Worm (Caenorhabditis elegans) whole organism, L4 larva: ENCODE results near the gene srj-24.

Experiments
- F10B5.3 ChIP-seq: sonication (generic microtip); optimal IDR thresholded peaks from 2 replicates; lab custom pipeline; 2016; ENCODE audit warnings: mild to moderate bottlenecking, missing genetic modification characterization, missing compliant biosample characterization
- F37D6.2 ChIP-seq: sonication (generic microtip); optimal IDR thresholded peaks from 2 replicates; lab custom pipeline; 2016; ENCODE audit warnings: mild to moderate bottlenecking, missing genetic modification characterization, missing compliant biosample characterization
- Y105C5A.15 ChIP-seq: fragments of 200-800 bp; sonication (Bioruptor generic); IDR thresholded peaks from 2 replicates; pipeline ENCODE4 v1.3.6; 2022; ENCODE audit warnings: missing genetic modification characterization, missing compliant biosample characterization
- Y48G9A.11 ChIP-seq: fragments of 200-800 bp; sonication (Bioruptor generic); IDR thresholded peaks from 2 replicates; pipeline ENCODE4 v1.3.6; 2022; ENCODE audit warnings: missing genetic modification reagents, missing genetic modification characterization, missing compliant biosample characterization
- Y75B8A.6 ChIP-seq: fragments of 200-800 bp; sonication (Bioruptor generic); IDR thresholded peaks from 2 replicates; pipeline ENCODE4 v1.3.6; 2022; ENCODE audit warnings: missing genetic modification reagents, missing genetic modification characterization, missing compliant biosample characterization
- ZK337.2 ChIP-seq: fragments of 200-800 bp; sonication (Bioruptor generic); IDR thresholded peaks from 2 replicates; pipeline ENCODE4 v1.3.6; 2022; ENCODE audit warnings: missing genetic modification reagents, missing genetic modification characterization, missing compliant biosample characterization
- ZK546.5 ChIP-seq, 2 experiments: sonication (generic microtip); optimal IDR thresholded peaks; 2 replicates each; lab custom pipeline; 2017; ENCODE audit warnings: missing biosample characterization in 2 of 2, missing genetic modification characterization in 2 of 2
- aha-1 ChIP-seq: fragments of 150-350 bp; peaks from one replicate; lab custom pipeline; 2014; ENCODE audit warnings: missing biosample characterization, missing genetic modification characterization
- attf-4 ChIP-seq: sonication (generic microtip); optimal IDR thresholded peaks from 3 replicates; lab custom pipeline; 2017; ENCODE audit warnings: missing biosample characterization, missing genetic modification characterization
- daf-16 ChIP-seq, 3 experiments: sonication (generic microtip); optimal IDR thresholded peaks; 2 replicates each; lab custom pipeline; 2016 to 2017; ENCODE audit warnings: missing genetic modification characterization in 3 of 3, missing genetic modification reagents in 3 of 3, mild to moderate bottlenecking in 2 of 3, missing compliant biosample characterization in 2 of 3, missing biosample characterization in 1 of 3, moderate library complexity in 1 of 3
- dmd-6 ChIP-seq: fragments of 200-800 bp; sonication (Bioruptor generic); IDR thresholded peaks from 2 replicates; pipeline ENCODE4 v1.3.6; 2022; ENCODE audit warnings: missing genetic modification reagents, missing genetic modification characterization, missing compliant biosample characterization
- egl-27 ChIP-seq: sonication (generic microtip); optimal IDR thresholded peaks from 3 replicates; lab custom pipeline; 2017; ENCODE audit warnings: missing biosample characterization, missing genetic modification reagents, missing genetic modification characterization
- egl-43 ChIP-seq: fragments of 200-800 bp; sonication (Bioruptor generic); IDR thresholded peaks from 2 replicates; pipeline ENCODE4 v1.3.6; 2022; ENCODE audit warnings: missing genetic modification reagents, missing genetic modification characterization, missing compliant biosample characterization
- hlh-30 ChIP-seq: sonication (generic microtip); optimal IDR thresholded peaks from 2 replicates; lab custom pipeline; 2017; ENCODE audit warnings: antibody characterized with exemption, mild to moderate bottlenecking, missing genetic modification characterization, missing compliant biosample characterization; ENCODE audit not compliant: insufficient read depth
- hmg-1.1 ChIP-seq: fragments of 200-800 bp; sonication (Bioruptor generic); IDR thresholded peaks from 2 replicates; pipeline ENCODE4 v1.3.6; 2022; ENCODE audit warnings: missing genetic modification reagents, missing genetic modification characterization, missing compliant biosample characterization
- jun-1 ChIP-seq: fragments of 150-350 bp; optimal IDR thresholded peaks from 2 replicates; lab custom pipeline; 2014; ENCODE audit warnings: missing biosample characterization, missing genetic modification reagents, missing genetic modification characterization
- lim-7 ChIP-seq: fragments of 200-800 bp; sonication (Bioruptor generic); IDR thresholded peaks from 2 replicates; pipeline ENCODE4 v1.3.6; 2022; ENCODE audit warnings: missing genetic modification characterization, missing compliant biosample characterization
- lin-38 ChIP-seq: fragments of 200-800 bp; sonication (Bioruptor generic); IDR thresholded peaks from 2 replicates; pipeline ENCODE4 v1.3.6; 2022; ENCODE audit warnings: missing genetic modification reagents, missing genetic modification characterization, missing compliant biosample characterization
- madf-5 ChIP-seq, 2 experiments: fragments of 200-800 bp; sonication (Bioruptor generic); IDR thresholded peaks; 2 replicates each; pipeline ENCODE4 v1.3.6; 2022; ENCODE audit warnings: missing compliant biosample characterization in 2 of 2, missing genetic modification characterization in 2 of 2
- mes-2 ChIP-seq: sonication (generic microtip); optimal IDR thresholded peaks from 2 replicates; lab custom pipeline; 2016; ENCODE audit warnings: missing genotype, mild to moderate bottlenecking, missing genetic modification characterization, missing compliant biosample characterization; ENCODE audit not compliant: poor library complexity, severe bottlenecking
- nhr-6 ChIP-seq: fragments of 150-350 bp; optimal IDR thresholded peaks from 2 replicates; lab custom pipeline; 2014; ENCODE audit warnings: missing biosample characterization, missing genetic modification characterization
- pha-4 ChIP-seq, 2 experiments: fragments of 150-350 bp in 1 of 2; fragments of 200-800 bp in 1 of 2; sonication (Bioruptor generic) in 1 of 2; IDR thresholded peaks in 1 of 2; optimal IDR thresholded peaks in 1 of 2; 2 replicates each; pipeline versions ENCODE4 v1.3.6 to Lab custom; 2014 to 2022; ENCODE audit warnings: missing genetic modification characterization in 2 of 2, missing genetic modification reagents in 2 of 2, missing biosample characterization in 1 of 2, missing compliant biosample characterization in 1 of 2
- pqm-1 ChIP-seq: sonication (generic microtip); optimal IDR thresholded peaks from 2 replicates; lab custom pipeline; 2017; ENCODE audit warnings: missing biosample characterization, missing genetic modification characterization
- rbr-2 ChIP-seq: sonication (generic microtip); optimal IDR thresholded peaks from 2 replicates; lab custom pipeline; 2016; ENCODE audit warnings: missing genotype, missing genetic modification characterization, missing compliant biosample characterization
- saeg-2 ChIP-seq: fragments of 200-800 bp; sonication (Bioruptor generic); IDR thresholded peaks from 2 replicates; pipeline ENCODE4 v1.3.6; 2022; ENCODE audit warnings: missing genetic modification reagents, missing genetic modification characterization, missing compliant biosample characterization
- skn-1 ChIP-seq: fragments of 150-350 bp; optimal IDR thresholded peaks from 2 replicates; lab custom pipeline; 2014; ENCODE audit warnings: missing biosample characterization, missing genetic modification characterization
- spr-1 ChIP-seq: sonication (generic microtip); optimal IDR thresholded peaks from 2 replicates; lab custom pipeline; 2016; ENCODE audit warnings: mild to moderate bottlenecking, missing genetic modification characterization, missing compliant biosample characterization
- spr-3 ChIP-seq: fragments of 200-800 bp; sonication (Bioruptor generic); optimal IDR thresholded peaks from 2 replicates; lab custom pipeline; 2018; ENCODE audit warnings: mild to moderate bottlenecking, missing genetic modification characterization, missing compliant biosample characterization
- tag-97 ChIP-seq: fragments of 200-800 bp; sonication (Bioruptor generic); IDR thresholded peaks from 2 replicates; pipeline ENCODE4 v1.3.6; 2022; ENCODE audit warnings: missing genetic modification characterization, missing compliant biosample characterization
- unc-62 ChIP-seq, 3 experiments: fragments of 150-350 bp in 1 of 3; sonication (generic microtip); optimal IDR thresholded peaks in 2 of 3; peaks in 1 of 3; 1 replicate in 1 of 3; 2 replicates in 2 of 3; lab custom pipeline; 2014 to 2017; ENCODE audit warnings: missing biosample characterization in 3 of 3, missing genetic modification characterization in 3 of 3, missing genetic modification reagents in 3 of 3, missing genotype in 1 of 3
- zip-2 ChIP-seq: fragments of 150-350 bp; optimal IDR thresholded peaks from 2 replicates; lab custom pipeline; 2014; ENCODE audit warnings: missing biosample characterization, missing genetic modification characterization

srj-24 gene

DNA sequence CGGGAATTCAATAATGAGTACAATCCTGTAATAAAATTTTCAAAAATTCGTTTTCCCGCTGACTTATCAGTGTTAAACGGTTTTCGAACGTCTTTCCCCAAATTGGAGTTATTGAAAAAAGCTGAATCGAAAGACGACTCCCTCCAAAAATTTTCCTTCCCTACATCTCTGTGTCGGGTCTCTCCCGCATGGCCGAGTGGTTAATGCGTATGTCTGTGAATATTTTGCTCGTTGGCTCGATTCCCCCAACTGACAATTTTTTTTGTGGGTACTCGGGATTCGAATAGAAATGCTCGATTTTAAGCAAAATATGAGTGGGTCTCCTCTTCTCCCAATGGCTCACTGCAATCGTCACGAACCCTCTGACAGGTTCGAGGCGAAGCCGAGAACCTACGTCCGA, 32.2 kb downstream of the srj-24 start (continued):
- TF ChIP-seq lim-7 = peak; percentile 87
- TF ChIP-seq Y48G9A.11 = 0 out of 2 replicates have a peak, but pooled peaks have one; percentile 34
- 0 out of 2 replicates have a peak, but pooled peaks have one; percentile 24 for TF ChIP-seq Y75B8A.6 (GFP tag; lab: Robert Waterston, UW)
- 0 out of 2 replicates have a peak, but pooled peaks have one; percentile 28 for TF ChIP-seq Y105C5A.15 (GFP tag; lab: Robert Waterston, UW)

DNA sequence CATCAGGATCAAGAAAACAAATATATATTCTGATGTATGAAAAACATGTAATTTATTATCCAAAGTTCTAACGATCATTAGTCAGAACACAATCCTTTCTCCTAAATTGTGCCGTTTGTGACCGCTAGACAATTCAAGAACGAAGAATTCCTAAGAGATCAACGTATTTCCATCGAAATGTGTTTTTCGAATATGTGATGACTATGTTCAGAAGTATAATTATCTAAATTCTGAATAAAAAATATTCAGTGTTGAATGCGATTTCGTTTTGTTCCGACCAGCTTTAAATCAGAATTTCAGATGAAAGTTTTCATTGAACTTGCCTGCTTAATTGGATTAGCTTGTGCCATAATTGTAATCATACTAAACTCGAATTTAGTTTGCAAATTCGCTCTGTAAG, 36.4 kb downstream of the srj-24 start, which contains the start of gene srbc-37:
TSS of gene srbc-37 (plus strand) at position 301 of the 400 bp plus-strand sequence.
- TF ChIP-seq aha-1 (tag; lab: Kevin White, UChicago) = no peak
- no peak for TF ChIP-seq F10B5.3 (tag; lab: Kevin White, UChicago)
- no peak for TF ChIP-seq saeg-2 (GFP tag; lab: Robert Waterston, UW)
- no peak for TF ChIP-seq pha-4 (GFP tag; IDR thresholded peaks at IDR 0.05; lab: Robert Waterston, UW)
- TF ChIP-seq pha-4 (tag; optimal IDR thresholded peaks at IDR 0.05; lab: Kevin White, UChicago) = no peak
- no peak for TF ChIP-seq pqm-1
- TF ChIP-seq spr-1 (tag; lab: Kevin White, UChicago) = no peak
- no peak for TF ChIP-seq attf-4 (tag; lab: Kevin White, UChicago)
- TF ChIP-seq lin-38 (GFP tag; lab: Robert Waterston, UW) = no peak
- TF ChIP-seq rbr-2 (tag; lab: Kevin White, UChicago) = no peak
- TF ChIP-seq daf-16 (GFP tag; optimal IDR thresholded peaks at IDR 0.05; lab: Kevin White, UChicago) = no peak
- no peak for TF ChIP-seq daf-16 (tag; optimal IDR thresholded peaks at IDR 0.05; lab: Kevin White, UChicago)
- TF ChIP-seq nhr-6 (tag; lab: Kevin White, UChicago) = no peak
- TF ChIP-seq spr-3 (GFP tag; lab: Kevin White, UChicago) = no peak
- no peak for TF ChIP-seq jun-1 (tag; lab: Kevin White, UChicago)

DNA sequence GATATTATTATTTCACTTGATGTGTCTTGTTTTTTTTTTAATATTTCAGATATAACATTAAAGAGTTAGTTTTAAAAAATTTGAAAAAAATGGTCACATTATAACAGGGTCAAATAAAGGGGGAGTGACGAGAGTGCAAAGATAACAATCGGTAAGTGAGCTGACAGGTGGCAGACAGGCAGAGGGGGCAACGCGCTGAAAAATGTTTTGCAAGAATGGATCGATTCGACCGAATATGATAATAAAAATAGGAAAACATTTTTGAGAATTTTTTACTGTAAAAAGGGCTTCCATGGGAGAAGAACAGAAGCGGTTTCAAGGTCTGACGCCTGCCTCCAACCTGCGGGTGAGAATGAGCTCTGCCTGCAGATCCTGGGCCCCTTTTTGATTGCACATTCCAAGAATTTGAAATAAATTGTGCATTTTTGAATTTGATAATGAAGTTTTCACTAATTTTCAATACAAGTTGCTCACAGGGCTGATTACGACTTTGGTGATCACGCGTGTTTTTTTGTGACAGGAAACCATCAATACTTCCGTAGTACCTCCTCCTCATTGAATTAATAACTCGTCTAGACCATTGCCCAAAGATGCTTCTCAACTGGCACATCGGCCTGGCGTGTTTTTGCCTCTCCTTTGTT, 39.1 kb downstream of the srj-24 start, which contains the start of the genes ugt-29 and srx-5:
TSS of gene ugt-29 (minus strand) at position 101 of the 641 bp plus-strand sequence.
TSS of gene srx-5 (plus strand) at position 591 of the 641 bp plus-strand sequence.
- TF ChIP-seq ZK546.5 (tag; optimal IDR thresholded peaks at IDR 0.05; lab: Kevin White, UChicago) = no peak
- TF ChIP-seq ZK337.2 (GFP tag; lab: Robert Waterston, UW) = no peak
- 0 out of 2 replicates have a peak, but pooled peaks have one; percentile 27 for TF ChIP-seq dmd-6 (GFP tag; lab: Robert Waterston, UW)

DNA sequence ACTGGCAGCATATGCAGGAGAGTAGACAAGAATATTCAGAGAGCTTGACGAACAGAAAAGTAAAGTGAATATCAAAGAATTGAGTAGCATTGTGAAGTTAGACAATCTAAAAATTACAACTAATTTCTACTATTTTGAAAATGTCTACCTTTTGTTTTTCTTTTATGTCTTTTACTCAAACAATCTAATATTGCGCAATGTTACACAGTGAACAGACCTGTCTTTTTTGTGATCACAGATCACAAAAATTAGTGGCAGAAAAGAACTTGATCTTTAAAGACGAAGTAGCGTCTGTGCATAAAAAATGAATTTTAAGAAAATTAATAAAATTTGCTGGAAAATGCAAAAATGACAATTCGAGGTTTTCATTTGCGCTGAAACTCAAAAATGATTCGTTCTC, 39.6 kb downstream of the srj-24 start:
- TF ChIP-seq tag-97 (GFP tag; lab: Robert Waterston, UW) (no peak), unc-62 (GFP tag; optimal IDR thresholded peaks at IDR 0.05 in 1 of 2; lab: Kevin White, UChicago) (no peak), unc-62 (tag; optimal IDR thresholded peaks at IDR 0.05; lab: Kevin White, UChicago) (no peak), skn-1 (no peak), zip-2 (tag; lab: Kevin White, UChicago) (peak; percentile 92), ZK546.5 (tag; optimal IDR thresholded peaks at IDR 0.05; lab: Kevin White, UChicago) (no peak), egl-27 (tag; lab: Kevin White, UChicago) (no peak)

DNA sequence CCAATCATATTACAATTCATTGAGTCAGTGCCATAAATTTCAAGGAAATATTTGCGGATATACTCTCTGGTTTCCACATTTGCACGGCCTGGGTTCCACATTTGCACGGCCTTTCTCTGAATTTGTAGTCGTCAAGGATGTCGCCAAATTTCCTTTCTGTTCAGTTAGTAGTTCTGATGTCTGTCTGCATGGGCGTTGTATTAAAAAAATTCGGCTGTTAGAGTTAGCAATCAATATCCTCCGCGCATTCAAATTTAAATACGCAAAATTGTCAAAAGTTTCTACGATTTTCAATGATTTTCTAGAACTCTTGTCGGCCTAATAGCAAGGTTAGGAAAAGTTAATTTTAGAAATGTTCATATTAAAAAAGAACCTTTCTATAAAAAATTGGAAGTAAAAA, 42.8 kb downstream of the srj-24 start, which contains the start of gene srj-52:
TSS of gene srj-52 (minus strand) at position 101 of the 400 bp plus-strand sequence.
- TF ChIP-seq unc-62 (GFP tag; optimal IDR thresholded peaks at IDR 0.05 in 1 of 2; lab: Kevin White, UChicago) (peak in 1 of 2 experiments; percentile 57), unc-62 (tag; optimal IDR thresholded peaks at IDR 0.05; lab: Kevin White, UChicago) (no peak), hlh-30 (no peak)

DNA sequence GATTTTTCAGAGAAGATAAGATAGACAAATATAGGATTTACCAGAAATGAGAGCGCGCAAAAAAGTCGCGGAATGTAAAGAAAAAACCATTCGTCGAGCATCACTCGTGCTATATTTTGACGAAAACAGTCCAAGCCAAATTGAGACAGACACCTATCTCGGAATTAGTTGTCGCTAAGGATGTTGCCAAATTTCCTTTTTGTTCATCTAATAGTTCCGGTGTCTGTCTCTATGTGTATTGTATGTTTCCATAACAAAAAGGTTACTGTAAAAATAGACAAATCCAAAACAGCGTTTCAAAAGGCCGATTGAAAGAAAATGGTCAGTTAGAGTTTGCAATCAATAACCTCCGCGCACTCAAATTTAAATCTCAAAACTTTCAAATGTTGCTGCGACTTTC, 44.0 kb downstream of the srj-24 start, which contains the start of gene srj-53:
TSS of gene srj-53 (minus strand) at position 101 of the 400 bp plus-strand sequence.
- TF ChIP-seq hmg-1.1 (GFP tag; lab: Robert Waterston, UW) (no peak), madf-5 (GFP tag; IDR thresholded peaks at IDR 0.05; lab: Robert Waterston, UW) (no peak), F37D6.2 (tag; lab: Kevin White, UChicago) (no peak), mes-2 (tag; lab: Kevin White, UChicago) (no peak), egl-43 (GFP tag; lab: Robert Waterston, UW) (no peak)
